Worm (Caenorhabditis elegans): ENCODE data around the gene C35B8.3.
A peak's percentile ranks its signal among the peaks of the same experiment; 100 is the strongest.

C35B8.3 gene

DNA sequence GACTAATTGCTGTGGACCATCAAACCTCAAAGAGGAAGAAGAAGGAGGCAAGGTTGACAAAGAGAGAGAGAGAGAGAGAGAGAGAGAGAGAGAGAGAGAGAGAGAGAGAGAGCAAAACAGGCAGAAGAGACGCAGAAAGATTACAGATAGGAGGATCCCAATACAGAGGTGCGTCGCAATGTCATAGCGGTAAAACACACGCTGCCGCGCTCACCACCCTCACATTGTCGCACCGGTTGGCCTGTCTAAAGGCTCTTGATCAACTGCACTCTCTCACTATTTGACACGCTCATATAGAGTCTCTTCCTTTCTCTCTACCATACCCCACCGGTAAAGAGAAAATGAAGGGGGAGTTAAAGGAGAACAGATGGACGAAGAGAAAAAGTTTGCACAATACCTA, 11.6 kb downstream of the C35B8.3 start (continued):
- TF ChIP-seq elt-2 (tag; optimal IDR thresholded peaks at IDR 0.05) = peak; percentile 57
- TF ChIP-seq K02D7.2 (tag; optimal IDR thresholded peaks at IDR 0.05) = no peak
- no peak for TF ChIP-seq rnt-1 (tag; optimal IDR thresholded peaks at IDR 0.05)
- TF ChIP-seq hlh-8 (tag; optimal IDR thresholded peaks at IDR 0.05) = no peak
- TF ChIP-seq ceh-34 (tag; optimal IDR thresholded peaks at IDR 0.05) = peak; percentile 10
- TF ChIP-seq dve-1 (tag; optimal IDR thresholded peaks at IDR 0.05) = no peak
- no peak for TF ChIP-seq elt-4 (tag; optimal IDR thresholded peaks at IDR 0.05)
- TF ChIP-seq T23F11.4 (GFP tag; optimal IDR thresholded peaks at IDR 0.05) = peak; percentile 18
- no peak for TF ChIP-seq pqm-1 (tag; optimal IDR thresholded peaks at IDR 0.05)
- no peak for TF ChIP-seq ceh-2 (tag; optimal IDR thresholded peaks at IDR 0.05)

DNA sequence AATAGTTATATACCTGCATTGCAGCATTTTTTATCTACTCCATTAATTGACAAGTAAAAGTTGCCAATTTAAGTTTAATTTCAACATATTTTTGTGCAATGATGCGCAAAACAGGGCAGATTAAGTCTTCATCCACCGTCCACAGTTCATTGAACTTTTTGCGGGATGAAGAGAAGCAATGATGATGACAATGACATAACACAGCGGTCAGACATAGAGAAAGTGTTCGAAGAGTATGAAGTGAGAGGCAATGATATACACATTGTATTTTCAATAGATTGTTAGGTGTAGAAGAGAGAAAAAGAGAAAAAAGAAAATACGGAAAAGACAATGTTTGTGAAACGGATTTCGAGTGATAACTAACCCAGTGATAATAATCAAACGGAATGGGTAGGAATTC, 13.2 kb downstream of the C35B8.3 start:
- TF ChIP-seq ahr-1 (tag; optimal IDR thresholded peaks at IDR 0.05) (no peak), Y22D7AL.16 (tag; optimal IDR thresholded peaks at IDR 0.05) (no peak), pax-1 (tag; optimal IDR thresholded peaks at IDR 0.05) (no peak), ceh-9 (tag; optimal IDR thresholded peaks at IDR 0.05) (no peak), unc-42 (tag; optimal IDR thresholded peaks at IDR 0.05) (no peak), mec-3 (tag; optimal IDR thresholded peaks at IDR 0.05; ENCODE audit: borderline replicate concordance) (no peak), elt-4 (tag; optimal IDR thresholded peaks at IDR 0.05) (no peak), tbx-7 (tag; optimal IDR thresholded peaks at IDR 0.05) (no peak), nhr-11 (tag; optimal IDR thresholded peaks at IDR 0.05) (no peak), pha-2 (tag; optimal IDR thresholded peaks at IDR 0.05) (no peak), ceh-24 (tag; optimal IDR thresholded peaks at IDR 0.05) (no peak), unc-3 (GFP tag; conservative IDR thresholded peaks at IDR 0.05) (no peak), unc-3 (tag; optimal IDR thresholded peaks at IDR 0.05) (no peak), lim-6 (tag; optimal IDR thresholded peaks at IDR 0.05) (no peak), nfya-1 (tag; optimal IDR thresholded peaks at IDR 0.05) (no peak)

DNA sequence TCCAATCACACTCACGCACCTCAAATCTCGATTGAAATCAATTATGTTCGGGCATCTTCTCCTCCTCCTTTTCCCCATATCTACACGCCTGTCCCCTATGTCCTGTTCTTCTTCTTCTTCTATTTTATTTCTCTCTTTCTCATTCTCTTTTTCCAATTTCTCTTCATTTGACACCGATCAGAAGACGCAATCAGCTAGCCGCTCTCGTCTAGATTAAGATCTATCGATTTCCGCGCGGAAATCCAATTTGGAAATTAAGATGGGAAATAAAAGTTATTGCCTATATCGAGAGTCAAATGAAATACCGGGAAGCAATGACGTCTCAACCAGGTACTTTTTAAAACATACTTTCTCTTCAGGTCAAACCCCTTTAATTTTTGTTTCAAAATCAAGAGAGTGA, 14.7 kb downstream of the C35B8.3 start:
- TF ChIP-seq ceh-31 (tag; optimal IDR thresholded peaks at IDR 0.05) (no peak), unc-55 (GFP tag; optimal IDR thresholded peaks at IDR 0.05) (peak; percentile 19), unc-42 (tag; optimal IDR thresholded peaks at IDR 0.05) (no peak), fax-1 (tag; optimal IDR thresholded peaks at IDR 0.05) (no peak), ceh-2 (tag; optimal IDR thresholded peaks at IDR 0.05) (no peak), rnt-1 (tag; optimal IDR thresholded peaks at IDR 0.05) (peak; percentile 73)

DNA sequence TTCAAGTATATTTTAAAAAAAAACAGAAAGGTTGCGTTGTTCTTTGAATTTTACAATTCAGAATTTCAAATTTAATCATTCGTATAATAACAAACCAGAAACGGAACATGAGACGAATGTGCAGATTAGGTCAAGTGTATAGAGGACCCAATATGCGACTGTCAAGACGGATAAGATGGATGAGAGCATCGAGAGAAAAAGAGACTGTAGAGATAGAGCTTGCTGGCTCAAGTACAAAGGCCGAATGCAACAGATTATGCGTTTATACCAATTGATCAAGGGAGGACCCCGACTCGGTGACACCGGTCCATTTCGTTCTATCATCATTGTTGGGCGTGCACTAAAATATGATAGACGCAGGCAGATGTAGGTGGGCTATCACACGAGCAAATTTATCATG, 16.6 kb downstream of the C35B8.3 start:
- TF ChIP-seq F13H6.1 (tag; optimal IDR thresholded peaks at IDR 0.05) = no peak
- no peak for TF ChIP-seq madf-2 (tag; optimal IDR thresholded peaks at IDR 0.05)
- TF ChIP-seq ceh-34 (tag; optimal IDR thresholded peaks at IDR 0.05) = no peak
- TF ChIP-seq zip-5 (tag; optimal IDR thresholded peaks at IDR 0.05) = no peak

DNA sequence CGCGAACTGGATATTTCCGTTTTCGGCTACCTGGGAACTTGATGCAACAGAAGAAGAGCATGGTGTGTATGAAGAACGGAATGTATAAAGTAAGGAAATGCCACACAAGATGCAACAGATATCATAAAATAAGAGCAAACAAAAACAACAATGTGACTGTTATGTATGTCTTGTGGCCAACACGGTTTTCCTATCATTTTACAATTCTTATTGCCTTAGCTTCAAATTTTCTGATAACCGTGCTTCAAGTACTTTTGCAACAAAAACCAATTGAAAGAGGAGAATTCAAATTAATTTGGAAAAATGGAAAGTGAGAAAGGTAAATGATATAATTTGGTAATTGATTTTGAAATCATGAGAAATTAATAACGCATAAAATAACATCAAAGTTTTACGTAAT, 17.8 kb downstream of the C35B8.3 start:
- no peak for TF ChIP-seq hlh-13 (GFP tag; optimal IDR thresholded peaks at IDR 0.05)
- TF ChIP-seq unc-86 (tag; optimal IDR thresholded peaks at IDR 0.05) = no peak
- TF ChIP-seq fkh-6 (tag; optimal IDR thresholded peaks at IDR 0.05) = no peak
- TF ChIP-seq unc-3 (GFP tag; conservative IDR thresholded peaks at IDR 0.05) = no peak
- TF ChIP-seq unc-3 (tag; optimal IDR thresholded peaks at IDR 0.05) = no peak
- no peak for TF ChIP-seq nhr-232 (tag; optimal IDR thresholded peaks at IDR 0.05)
- no peak for TF ChIP-seq nfya-1 (tag; optimal IDR thresholded peaks at IDR 0.05)
- no peak for TF ChIP-seq pros-1 (tag; optimal IDR thresholded peaks at IDR 0.05)
- no peak for TF ChIP-seq fax-1 (tag; optimal IDR thresholded peaks at IDR 0.05)
- no peak for TF ChIP-seq ets-4 (tag; optimal IDR thresholded peaks at IDR 0.05)
- TF ChIP-seq mec-3 (tag; optimal IDR thresholded peaks at IDR 0.05; ENCODE audit: borderline replicate concordance) = no peak
- TF ChIP-seq pha-2 (tag; optimal IDR thresholded peaks at IDR 0.05) = no peak
- no peak for TF ChIP-seq che-1 (tag; optimal IDR thresholded peaks at IDR 0.05)
- no peak for TF ChIP-seq elt-2 (tag; optimal IDR thresholded peaks at IDR 0.05)
- no peak for TF ChIP-seq ceh-45 (GFP tag; IDR thresholded peaks at IDR 0.05)
- no peak for TF ChIP-seq unc-42 (tag; optimal IDR thresholded peaks at IDR 0.05)
- no peak for TF ChIP-seq ceh-22 (tag; optimal IDR thresholded peaks at IDR 0.05)
- TF ChIP-seq ceh-18 (tag; optimal IDR thresholded peaks at IDR 0.05) = no peak
- TF ChIP-seq npax-4 (tag; optimal IDR thresholded peaks at IDR 0.05) = no peak
